Fruit fly (Drosophila melanogaster) whole organism, embryonic: ENCODE results near the gene Upf2.

Experiments
- Antp ChIP-seq: fragments of 200-800 bp; sonication (Bioruptor generic); optimal IDR thresholded peaks from 3 replicates; lab custom pipeline; 2016; ENCODE audit warnings: missing biosample characterization, missing genetic modification characterization
- Blimp-1 ChIP-seq: fragments of 200-800 bp; sonication (Bioruptor generic); optimal IDR thresholded peaks from 3 replicates; lab custom pipeline; 2018; ENCODE audit warnings: missing biosample characterization, missing genetic modification characterization, mild to moderate bottlenecking, moderate library complexity, missing genetic modification reagents
- CG10462 ChIP-seq: fragments of 200-800 bp; sonication (Bioruptor generic); optimal IDR thresholded peaks from 2 replicates; lab custom pipeline; 2016; ENCODE audit warnings: missing biosample characterization, missing genetic modification characterization
- CG12744 ChIP-seq: fragments of 200-800 bp; sonication (Bioruptor generic); optimal IDR thresholded peaks from 2 replicates; lab custom pipeline; 2016; ENCODE audit warnings: missing biosample characterization, missing genetic modification characterization
- CG12769 ChIP-seq: fragments of 200-800 bp; sonication (Bioruptor generic); optimal IDR thresholded peaks from 2 replicates; lab custom pipeline; 2019; ENCODE audit warnings: missing biosample characterization, mild to moderate bottlenecking, missing genetic modification characterization, moderate library complexity
- CG13296 ChIP-seq: fragments of 200-800 bp; sonication (Bioruptor generic); optimal IDR thresholded peaks from 3 replicates; lab custom pipeline; 2018; ENCODE audit warnings: missing biosample characterization, mild to moderate bottlenecking, missing genetic modification characterization
- CG13424 ChIP-seq: fragments of 200-800 bp; sonication (Bioruptor generic); optimal IDR thresholded peaks from 2 replicates; lab custom pipeline; 2019; ENCODE audit warnings: missing biosample characterization, mild to moderate bottlenecking, missing genetic modification characterization, moderate library complexity
- CG15479 ChIP-seq: fragments of 200-800 bp; sonication (Bioruptor generic); optimal IDR thresholded peaks from 3 replicates; lab custom pipeline; 2019; ENCODE audit warnings: missing biosample characterization, mild to moderate bottlenecking, missing genetic modification characterization, moderate library complexity
- CG16815 ChIP-seq: fragments of 200-800 bp; sonication (Bioruptor generic); optimal IDR thresholded peaks from 3 replicates; lab custom pipeline; 2017; ENCODE audit warnings: missing biosample characterization, mild to moderate bottlenecking, missing genetic modification characterization
- CG17359 ChIP-seq: fragments of 200-800 bp; sonication (Bioruptor generic); optimal IDR thresholded peaks from 3 replicates; lab custom pipeline; 2018; ENCODE audit warnings: missing biosample characterization, mild to moderate bottlenecking, missing genetic modification characterization, moderate library complexity
- CG18262 ChIP-seq: fragments of 200-800 bp; optimal IDR thresholded peaks from 3 replicates; lab custom pipeline; 2019; ENCODE audit warnings: missing biosample characterization, mild to moderate bottlenecking, missing genetic modification characterization, moderate library complexity
- CG2129 ChIP-seq: fragments of 200-800 bp; sonication (Bioruptor generic); IDR thresholded peaks from 2 replicates; pipeline ENCODE4 v1.3.6; 2022; ENCODE audit warnings: missing biosample characterization, missing genetic modification characterization; ENCODE audit not compliant: partially characterized antibody
- CG2678 ChIP-seq: fragments of 200-800 bp; sonication (Bioruptor generic); optimal IDR thresholded peaks from 3 replicates; lab custom pipeline; 2019; ENCODE audit warnings: missing biosample characterization, mild to moderate bottlenecking, missing genetic modification characterization, moderate library complexity
- CG30431 ChIP-seq: fragments of 200-800 bp; sonication (Bioruptor generic); optimal IDR thresholded peaks from 2 replicates; lab custom pipeline; 2017; ENCODE audit warnings: missing biosample characterization, missing genetic modification characterization
- CG32532 ChIP-seq: fragments of 200-800 bp; sonication (Bioruptor generic); IDR thresholded peaks from 2 replicates; pipeline ENCODE4 v1.3.6; 2022; ENCODE audit warnings: missing biosample characterization, missing genetic modification characterization
- CG34422 ChIP-seq: fragments of 200-800 bp; sonication (Bioruptor generic); IDR thresholded peaks from 3 replicates; pipeline ENCODE4 v1.3.6; 2022; ENCODE audit warnings: missing biosample characterization, missing genetic modification characterization
- CG8290 ChIP-seq, 3 experiments: fragments of 200-800 bp; sonication (Bioruptor generic); optimal IDR thresholded peaks; 2 replicates each; lab custom pipeline; 2016 to 2019; ENCODE audit warnings: missing biosample characterization in 3 of 3, missing genetic modification characterization in 3 of 3, mild to moderate bottlenecking in 2 of 3, moderate library complexity in 1 of 3
- CG8388 ChIP-seq: fragments of 200-800 bp; sonication (Bioruptor generic); optimal IDR thresholded peaks from 2 replicates; lab custom pipeline; 2019; ENCODE audit warnings: missing biosample characterization, mild to moderate bottlenecking, missing genetic modification characterization, moderate library complexity
- CG8765 ChIP-seq: fragments of 200-800 bp; sonication (Bioruptor generic); IDR thresholded peaks from 2 replicates; pipeline ENCODE4 v1.3.6; 2022; ENCODE audit warnings: missing biosample characterization, missing genetic modification characterization
- Camta ChIP-seq: fragments of 200-800 bp; sonication (Bioruptor generic); optimal IDR thresholded peaks from 2 replicates; lab custom pipeline; 2016; ENCODE audit warnings: missing biosample characterization, missing genetic modification characterization
- D ChIP-seq, 2 experiments: fragments of 200-800 bp in 1 of 2; fragments of >200 bp in 1 of 2; sonication (Bioruptor generic) in 1 of 2; optimal IDR thresholded peaks; 2 replicates in 1 of 2; 3 replicates in 1 of 2; lab custom pipeline; 2017; ENCODE audit warnings: mild to moderate bottlenecking in 1 of 2, missing biosample characterization in 1 of 2, missing genetic modification characterization in 1 of 2, missing genetic modification reagents in 1 of 2
- Deaf1 ChIP-seq: fragments of 200-800 bp; optimal IDR thresholded peaks from 3 replicates; lab custom pipeline; 2019; ENCODE audit warnings: missing biosample characterization, mild to moderate bottlenecking, missing genetic modification characterization, moderate library complexity
- Doc2 ChIP-seq: fragments of 200-800 bp; sonication (Bioruptor generic); IDR thresholded peaks from 2 replicates; pipeline ENCODE4 v1.3.6; 2022; ENCODE audit warnings: missing biosample characterization, missing genetic modification characterization
- Gsc ChIP-seq: fragments of 200-800 bp; sonication (Bioruptor generic); IDR thresholded peaks from 2 replicates; pipeline ENCODE4 v1.3.6; 2022; ENCODE audit warnings: missing biosample characterization, missing genetic modification characterization
- HHEX ChIP-seq: fragments of 200-800 bp; sonication (Bioruptor generic); optimal IDR thresholded peaks from 3 replicates; lab custom pipeline; 2017; ENCODE audit warnings: missing biosample characterization, mild to moderate bottlenecking, missing genetic modification characterization, missing genetic modification reagents
- Hr78 ChIP-seq, 2 experiments: fragments of 200-800 bp in 1 of 2; fragments of >200 bp in 1 of 2; sonication (Bioruptor generic) in 1 of 2; optimal IDR thresholded peaks; 2 replicates each; lab custom pipeline; 2017 to 2019; ENCODE audit warnings: missing biosample characterization in 2 of 2, missing genetic modification characterization in 2 of 2, mild to moderate bottlenecking in 1 of 2, moderate library complexity in 1 of 2
- Mes4 ChIP-seq: fragments of 200-800 bp; sonication (Bioruptor generic); optimal IDR thresholded peaks from 2 replicates; lab custom pipeline; 2016; ENCODE audit warnings: missing biosample characterization, missing genetic modification characterization
- NFAT ChIP-seq: fragments of 200-800 bp; sonication (Bioruptor generic); IDR thresholded peaks from 2 replicates; pipeline ENCODE4 v1.3.6; 2022; ENCODE audit warnings: missing biosample characterization, missing genetic modification characterization
- Pdp1 ChIP-seq, 2 experiments: fragments of 200-800 bp; sonication (Bioruptor generic); optimal IDR thresholded peaks; 3 replicates each; lab custom pipeline; 2016; ENCODE audit warnings: missing biosample characterization in 2 of 2, missing genetic modification characterization in 2 of 2, mild to moderate bottlenecking in 1 of 2, moderate library complexity in 1 of 2
- bsh ChIP-seq, 2 experiments: fragments of 200-800 bp; sonication (Bioruptor generic); optimal IDR thresholded peaks; 2 replicates each; lab custom pipeline; 2017 to 2018; ENCODE audit warnings: mild to moderate bottlenecking in 2 of 2, missing biosample characterization in 2 of 2, missing genetic modification characterization in 2 of 2, moderate library complexity in 1 of 2
- chif ChIP-seq, 2 experiments: fragments of 200-800 bp; sonication (Bioruptor generic); optimal IDR thresholded peaks; 3 replicates each; lab custom pipeline; 2016; ENCODE audit warnings: missing biosample characterization in 2 of 2, missing genetic modification characterization in 2 of 2
- dan ChIP-seq: fragments of 200-800 bp; sonication (Bioruptor generic); IDR thresholded peaks from 2 replicates; pipeline ENCODE4 v1.3.6; 2022; ENCODE audit warnings: missing biosample characterization, missing genetic modification characterization
- dpn ChIP-seq, 2 experiments: fragments of 200-800 bp; sonication (Bioruptor generic); optimal IDR thresholded peaks; 3 replicates each; lab custom pipeline; 2016; ENCODE audit warnings: missing biosample characterization in 2 of 2, missing genetic modification characterization in 2 of 2
- dysf ChIP-seq: fragments of 200-800 bp; sonication (Bioruptor generic); IDR thresholded peaks from 3 replicates; pipeline ENCODE4 v1.3.6; 2022; ENCODE audit warnings: missing biosample characterization, missing genetic modification characterization
- fru ChIP-seq: fragments of >200 bp; optimal IDR thresholded peaks from 2 replicates; lab custom pipeline; 2017
- fu2 ChIP-seq: fragments of 200-800 bp; sonication (Bioruptor generic); optimal IDR thresholded peaks from 2 replicates; lab custom pipeline; 2016; ENCODE audit warnings: missing biosample characterization, missing genetic modification characterization
- gfzf ChIP-seq: fragments of 200-800 bp; sonication (Bioruptor generic); optimal IDR thresholded peaks from 2 replicates; lab custom pipeline; 2016; ENCODE audit warnings: missing biosample characterization, mild to moderate bottlenecking, missing genetic modification characterization, moderate library complexity
- insv ChIP-seq, 2 experiments: fragments of 200-800 bp; sonication (Bioruptor generic); optimal IDR thresholded peaks; 3 replicates each; lab custom pipeline; 2016 to 2018; ENCODE audit warnings: missing biosample characterization in 2 of 2, missing genetic modification characterization in 2 of 2
- inv ChIP-seq: fragments of 200-800 bp; sonication (Bioruptor generic); IDR thresholded peaks from 2 replicates; pipeline ENCODE4 v1.3.6; 2022; ENCODE audit warnings: missing biosample characterization, missing genetic modification characterization; ENCODE audit not compliant: partially characterized antibody
- maf-S ChIP-seq: fragments of 200-800 bp; sonication (Bioruptor generic); optimal IDR thresholded peaks from 2 replicates; lab custom pipeline; 2016; ENCODE audit warnings: missing biosample characterization, missing genetic modification characterization
- odd ChIP-seq: fragments of 200-800 bp; sonication (Bioruptor generic); optimal IDR thresholded peaks from 2 replicates; lab custom pipeline; 2017; ENCODE audit warnings: missing biosample characterization, mild to moderate bottlenecking, missing genetic modification characterization
- pb ChIP-seq: fragments of 200-800 bp; sonication (Bioruptor generic); optimal IDR thresholded peaks from 3 replicates; lab custom pipeline; 2016; ENCODE audit warnings: missing biosample characterization, missing genetic modification characterization
- pum ChIP-seq: fragments of 200-800 bp; sonication (Bioruptor generic); optimal IDR thresholded peaks from 2 replicates; lab custom pipeline; 2016; ENCODE audit warnings: missing biosample characterization, missing genetic modification characterization
- salm ChIP-seq: fragments of 200-800 bp; sonication (Bioruptor generic); optimal IDR thresholded peaks from 2 replicates; lab custom pipeline; 2018; ENCODE audit warnings: missing biosample characterization, mild to moderate bottlenecking, missing genetic modification characterization
- seq ChIP-seq: fragments of 200-800 bp; sonication (Bioruptor generic); IDR thresholded peaks from 2 replicates; pipeline ENCODE4 v1.3.6; 2022; ENCODE audit warnings: missing biosample characterization, missing genetic modification characterization
- sqz ChIP-seq: fragments of 200-800 bp; sonication (Bioruptor generic); optimal IDR thresholded peaks from 3 replicates; lab custom pipeline; 2018; ENCODE audit warnings: missing biosample characterization, mild to moderate bottlenecking, missing genetic modification characterization
- sr ChIP-seq: fragments of 200-800 bp; sonication (Bioruptor generic); IDR thresholded peaks from 3 replicates; pipeline ENCODE4 v1.3.6; 2022; ENCODE audit warnings: missing biosample characterization, missing genetic modification characterization
- zfh1 ChIP-seq: fragments of 200-800 bp; sonication (Bioruptor generic); IDR thresholded peaks from 3 replicates; pipeline ENCODE4 v1.3.6; 2022; ENCODE audit warnings: missing biosample characterization, missing genetic modification characterization

Upf2 gene

dm6 chrX:8092075-8092682 is 16.9 kb upstream of the Upf2 start (continued):
- TF ChIP-seq odd (GFP tag; lab: Kevin White, UChicago): peak; percentile 93
- TF ChIP-seq dpn (GFP tag; optimal IDR thresholded peaks at IDR 0.05; lab: Kevin White, UChicago): peak; percentile 88 to 93
- TF ChIP-seq CG32532 (GFP tag; lab: Robert Waterston, UW): peak; percentile 91
- peak in 1 of 2 experiments; percentile 77 for TF ChIP-seq Hr78 (GFP tag; optimal IDR thresholded peaks at IDR 0.05; lab: Kevin White, UChicago)
- TF ChIP-seq dan (GFP tag; lab: Robert Waterston, UW): no peak; the same call in 1 of the 2 replicates
- peak; percentile 92 for TF ChIP-seq CG34422 (GFP tag; lab: Robert Waterston, UW)
- TF ChIP-seq CG15479 (GFP tag; lab: Kevin White, UChicago): no peak
- peak; percentile 90 for TF ChIP-seq CG10462 (GFP tag; lab: Kevin White, UChicago)
- TF ChIP-seq CG2129: no peak
- peak in 1 of 2 experiments; percentile 80 for TF ChIP-seq insv (GFP tag; optimal IDR thresholded peaks at IDR 0.05; lab: Kevin White, UChicago)
- TF ChIP-seq Doc2 (GFP tag; lab: Robert Waterston, UW): peak; percentile 75
- peak; percentile 67 to 86 for TF ChIP-seq chif (GFP tag; optimal IDR thresholded peaks at IDR 0.05; lab: Kevin White, UChicago)
- TF ChIP-seq Blimp-1 (GFP tag; lab: Kevin White, UChicago): peak; percentile 92
- peak; percentile 88; the same call in 2 of the 3 replicates for TF ChIP-seq zfh1 (GFP tag; lab: Robert Waterston, UW)
- TF ChIP-seq gfzf (GFP tag; lab: Kevin White, UChicago): no peak
- TF ChIP-seq salm: peak; percentile 90
- TF ChIP-seq CG2678 (tag; lab: Kevin White, UChicago): peak; percentile 98
- TF ChIP-seq D (optimal IDR thresholded peaks at IDR 0.05; lab: Kevin White, UChicago): no peak
- TF ChIP-seq D (GFP tag; optimal IDR thresholded peaks at IDR 0.05; lab: Kevin White, UChicago): peak; percentile 96
- peak; percentile 81 for TF ChIP-seq CG12769 (tag; lab: Kevin White, UChicago)
- no peak for TF ChIP-seq fru (lab: Kevin White, UChicago)
- TF ChIP-seq Mes4 (GFP tag; lab: Kevin White, UChicago): peak; percentile 57
- TF ChIP-seq CG13296 (GFP tag; lab: Kevin White, UChicago): peak; percentile 97
- TF ChIP-seq NFAT: peak; percentile 75
- 0 out of 3 replicates have a peak, but pooled peaks have one; percentile 27 for TF ChIP-seq sr
- peak; percentile 68 for TF ChIP-seq fu2 (GFP tag; lab: Kevin White, UChicago)
- peak; percentile 98 for TF ChIP-seq CG13424 (tag; lab: Kevin White, UChicago)
- TF ChIP-seq CG30431 (GFP tag; lab: Kevin White, UChicago): peak; percentile 84
- TF ChIP-seq CG17359 (tag; lab: Kevin White, UChicago): peak; percentile 96
- no peak for TF ChIP-seq inv (GFP tag; lab: Robert Waterston, UW)
- TF ChIP-seq HHEX: peak; percentile 95
- peak; percentile 97 for TF ChIP-seq CG18262 (tag; lab: Kevin White, UChicago)
- TF ChIP-seq pum (GFP tag; lab: Kevin White, UChicago): peak; percentile 71
- TF ChIP-seq Pdp1 (GFP tag; optimal IDR thresholded peaks at IDR 0.05; lab: Kevin White, UChicago): peak; percentile 75 to 89
- TF ChIP-seq sqz (GFP tag; lab: Kevin White, UChicago): peak; percentile 95
- TF ChIP-seq maf-S (GFP tag; lab: Kevin White, UChicago): peak; percentile 77
- peak; percentile 88 for TF ChIP-seq Camta (GFP tag; lab: Kevin White, UChicago)
- TF ChIP-seq seq (GFP tag; lab: Robert Waterston, UW): peak; percentile 93
- peak; percentile 84 for TF ChIP-seq CG8290 (GFP tag; optimal IDR thresholded peaks at IDR 0.05; lab: Kevin White, UChicago)
- peak; percentile 44 to 77 for TF ChIP-seq CG8290 (tag; optimal IDR thresholded peaks at IDR 0.05; lab: Kevin White, UChicago)
- peak; percentile 61 for TF ChIP-seq pb (GFP tag; lab: Kevin White, UChicago)
- TF ChIP-seq CG8388: peak; percentile 91
- TF ChIP-seq Gsc (GFP tag; lab: Robert Waterston, UW): peak; percentile 80
- TF ChIP-seq CG16815: peak; percentile 87
- peak; percentile 70 for TF ChIP-seq Antp
- peak; percentile 96 for TF ChIP-seq dysf (GFP tag; lab: Robert Waterston, UW)
- peak; percentile 89 to 96 for TF ChIP-seq bsh (GFP tag; optimal IDR thresholded peaks at IDR 0.05; lab: Kevin White, UChicago)
- peak; percentile 84 for TF ChIP-seq CG12744 (GFP tag; lab: Kevin White, UChicago)
- peak; percentile 81 for TF ChIP-seq Deaf1
- peak; percentile 40; the same call in 1 of the 2 replicates for TF ChIP-seq CG8765 (GFP tag; lab: Robert Waterston, UW)
